Worm (Caenorhabditis elegans): Measurements from ENCODE around the gene K05F1.6.

The K05F1.6 gene

DNA sequence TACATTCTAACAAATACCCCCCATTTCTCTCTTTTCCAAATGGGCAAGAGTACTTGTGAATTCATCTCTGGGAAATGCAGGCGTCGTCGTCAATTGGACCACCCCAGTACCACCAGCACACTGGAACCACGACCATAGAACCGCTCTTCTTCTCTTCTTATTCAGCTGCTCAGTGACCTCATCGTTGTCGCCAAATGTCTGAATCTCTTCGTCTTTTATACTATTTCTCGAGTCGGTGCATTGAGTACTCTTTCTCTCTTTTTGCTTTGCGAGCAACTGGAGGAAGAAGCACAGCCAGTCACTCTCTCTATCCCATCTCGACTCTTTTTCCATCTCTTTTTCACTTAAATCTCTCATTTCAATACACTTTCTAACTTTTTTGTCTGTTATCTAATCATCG lies 2.5 kb upstream of the K05F1.6 start (continued):
- no peak for TF ChIP-seq zag-1 (tag; optimal IDR thresholded peaks at IDR 0.05)

DNA sequence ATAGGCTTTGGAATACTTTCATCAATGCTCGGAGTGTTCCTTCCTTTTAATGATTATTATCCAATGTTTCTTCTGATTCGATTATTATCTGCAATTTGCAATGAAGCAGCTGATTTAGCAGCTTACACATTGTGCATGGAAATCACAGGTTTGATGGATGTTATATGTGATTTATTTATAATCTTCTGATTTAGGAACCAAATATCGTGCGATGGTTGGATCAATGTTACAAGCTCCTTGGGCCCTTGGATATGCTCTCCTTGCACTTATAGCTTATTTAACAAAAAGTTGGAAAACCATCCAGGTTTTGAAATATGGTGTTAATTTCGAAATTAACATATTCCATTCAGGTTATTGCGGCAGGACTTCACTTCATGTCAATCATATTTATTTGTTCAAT lies 3.2 kb downstream of the K05F1.6 start:
- TF ChIP-seq fkh-10 (GFP tag; optimal IDR thresholded peaks at IDR 0.05) (no peak), R02D3.7 (tag; optimal IDR thresholded peaks at IDR 0.05) (no peak), egl-27 (tag; optimal IDR thresholded peaks at IDR 0.05) (no peak), ceh-9 (tag; optimal IDR thresholded peaks at IDR 0.05) (no peak), elt-3 (tag; optimal IDR thresholded peaks at IDR 0.05) (no peak), ceh-82 (tag; optimal IDR thresholded peaks at IDR 0.05) (no peak), nhr-76 (tag; optimal IDR thresholded peaks at IDR 0.05) (no peak)

DNA sequence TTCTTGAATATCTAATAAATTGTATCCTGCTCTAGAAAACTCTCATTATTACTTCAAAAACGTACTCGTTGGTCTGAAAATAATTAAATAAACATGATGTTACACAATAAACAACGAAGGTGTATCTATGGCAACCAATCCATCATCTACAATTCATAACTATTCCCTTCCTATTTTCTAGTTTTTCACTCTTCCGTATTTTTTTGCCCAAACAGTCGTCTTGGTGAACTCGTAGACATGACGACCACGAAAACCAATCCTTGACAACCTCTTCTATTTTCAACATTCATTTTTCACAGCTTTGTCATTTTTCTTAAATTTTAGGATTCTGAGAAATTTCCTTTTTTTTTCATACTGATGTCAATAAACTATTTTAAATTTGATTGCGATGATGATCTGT lies 6.5 kb downstream of the K05F1.6 start, which contains the start of gene K05F1.13:
Gene K05F1.13 (plus strand): TSS at position 301 of the 400 bp plus-strand sequence.
- TF ChIP-seq zag-1 (tag; optimal IDR thresholded peaks at IDR 0.05) (no peak), fkh-10 (GFP tag; optimal IDR thresholded peaks at IDR 0.05) (no peak), tbx-2 (tag; optimal IDR thresholded peaks at IDR 0.05) (no peak), nhr-237 (tag; optimal IDR thresholded peaks at IDR 0.05) (no peak), hmg-11 (tag; optimal IDR thresholded peaks at IDR 0.05) (no peak), pha-4 (tag; optimal IDR thresholded peaks at IDR 0.05) (no peak), nhr-25 (tag; optimal IDR thresholded peaks at IDR 0.05) (no peak)

DNA sequence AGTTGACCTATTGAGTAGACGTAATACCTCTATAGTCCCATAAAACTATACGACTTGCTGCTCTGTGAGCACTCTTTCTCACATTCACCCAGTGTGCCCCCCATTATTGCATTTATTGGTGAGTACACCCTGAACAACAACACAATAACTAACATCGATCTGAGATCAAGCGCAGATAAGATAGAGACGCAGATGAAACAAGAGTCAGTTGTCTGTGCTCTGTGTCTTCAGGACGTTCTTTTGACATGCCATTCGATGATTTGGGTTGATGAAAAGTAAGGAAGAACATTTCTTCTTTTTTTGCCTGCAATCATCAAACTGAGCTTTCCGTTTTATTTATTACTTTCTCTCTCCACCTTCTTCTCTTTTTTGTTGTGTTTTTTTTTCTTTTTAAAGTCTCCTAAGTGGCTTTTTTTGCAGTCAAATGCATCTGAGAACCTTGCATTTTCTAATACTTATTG lies 8.0 kb downstream of the K05F1.6 start, which contains the start of gene lect-2:
Gene lect-2 (plus strand): TSS at position 411 of the 461 bp plus-strand sequence.
- TF ChIP-seq skn-1 (tag; optimal IDR thresholded peaks at IDR 0.05) (no peak), lin-39 (tag; optimal IDR thresholded peaks at IDR 0.05) (peak; percentile 20), egl-5 (tag; optimal IDR thresholded peaks at IDR 0.05) (peak; percentile 70), elt-1 (tag; optimal IDR thresholded peaks at IDR 0.05) (peak; percentile 39), mdl-1 (tag; optimal IDR thresholded peaks at IDR 0.05) (no peak)

DNA sequence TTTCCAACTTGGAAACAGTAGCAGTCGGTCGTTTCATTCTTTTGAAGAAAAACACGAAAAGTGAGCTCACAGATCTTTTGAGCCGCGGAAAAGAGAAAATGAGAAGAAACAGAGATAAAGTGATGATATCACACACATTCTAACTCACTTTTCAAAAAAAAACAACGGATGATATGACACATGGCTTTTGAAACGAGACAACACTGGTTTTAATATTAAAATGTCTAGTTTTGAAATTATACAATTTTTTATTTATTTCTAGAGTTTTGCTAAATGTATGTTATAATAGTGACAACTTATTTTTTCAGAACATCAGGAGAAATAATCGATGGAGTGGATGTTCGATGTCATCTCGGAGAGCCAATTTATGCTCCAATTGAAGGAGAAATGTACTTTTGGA lies 10.2 kb downstream of the K05F1.6 start, which contains the start of gene K05F1.14:
Gene K05F1.14 (minus strand): TSS at position 101 of the 400 bp plus-strand sequence.
- TF ChIP-seq nhr-77 (tag; optimal IDR thresholded peaks at IDR 0.05) (no peak), ztf-11 (tag; optimal IDR thresholded peaks at IDR 0.05) (no peak), fkh-2 (tag; optimal IDR thresholded peaks at IDR 0.05) (no peak), R02D3.7 (tag; optimal IDR thresholded peaks at IDR 0.05) (no peak), eor-1 (tag; optimal IDR thresholded peaks at IDR 0.05) (no peak), unc-62 (GFP tag; optimal IDR thresholded peaks at IDR 0.05) (no peak), egl-27 (tag; optimal IDR thresholded peaks at IDR 0.05) (no peak), zag-1 (tag; optimal IDR thresholded peaks at IDR 0.05) (no peak), elt-1 (tag; optimal IDR thresholded peaks at IDR 0.05) (no peak), fos-1 (tag; optimal IDR thresholded peaks at IDR 0.05) (no peak), nhr-28 (tag; optimal IDR thresholded peaks at IDR 0.05) (no peak), ceh-9 (tag; optimal IDR thresholded peaks at IDR 0.05) (no peak), ZK546.5 (tag; optimal IDR thresholded peaks at IDR 0.05) (no peak)

DNA sequence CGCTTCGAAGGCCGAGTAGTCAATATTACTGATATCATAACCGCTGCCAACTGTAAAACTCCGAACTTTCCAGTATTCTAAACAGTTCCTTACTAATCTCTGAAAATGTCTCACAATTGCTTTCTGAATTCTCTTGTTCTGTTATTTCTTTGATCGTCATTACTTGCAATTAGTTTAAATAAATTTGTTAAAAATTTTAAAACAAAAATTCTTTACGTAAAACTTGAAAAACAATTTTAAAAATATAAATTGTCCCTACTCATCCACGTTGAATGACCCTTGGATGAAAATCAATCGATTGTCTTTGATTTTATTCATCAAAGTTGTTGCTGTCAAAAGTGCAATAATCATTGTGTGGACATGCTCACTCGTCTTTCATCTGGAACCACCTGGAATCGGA lies 11.9 kb downstream of the K05F1.6 start, which contains the start of gene acdh-8:
Gene acdh-8 (plus strand): TSS at position 301 of the 400 bp plus-strand sequence.
- TF ChIP-seq aly-2 (tag; optimal IDR thresholded peaks at IDR 0.05) (no peak), nhr-12 (tag; optimal IDR thresholded peaks at IDR 0.05) (no peak), nhr-11 (tag; optimal IDR thresholded peaks at IDR 0.05) (no peak), pha-4 (tag; optimal IDR thresholded peaks at IDR 0.05) (no peak), lsy-12 (tag; optimal IDR thresholded peaks at IDR 0.05) (no peak), elt-2 (tag; optimal IDR thresholded peaks at IDR 0.05) (no peak), nhr-23 (tag; optimal IDR thresholded peaks at IDR 0.05) (no peak), jun-1 (tag; optimal IDR thresholded peaks at IDR 0.05) (no peak), mdl-1 (tag; optimal IDR thresholded peaks at IDR 0.05) (no peak), nhr-43 (tag; optimal IDR thresholded peaks at IDR 0.05; ENCODE audit: poor library complexity, severe bottlenecking) (no peak), fkh-10 (GFP tag; optimal IDR thresholded peaks at IDR 0.05) (no peak), elt-3 (tag; optimal IDR thresholded peaks at IDR 0.05) (no peak)
